Fruit fly (Drosophila melanogaster): ENCODE results near the gene CG33303.

The CG33303 gene

dm6 chr2L:10387869-10388726 is 12.5 kb upstream of the CG33303 start, which contains the start of gene da (continued):
- TF ChIP-seq CG9215 (GFP tag; IDR thresholded peaks at IDR 0.05) (no peak), CG6689 (GFP tag; IDR thresholded peaks at IDR 0.05) (peak; percentile 64), CG4730 (GFP tag; IDR thresholded peaks at IDR 0.05) (no peak), Lhr (GFP tag; optimal IDR thresholded peaks at IDR 0.05) (peak; percentile 23), Sox100B (GFP tag; optimal IDR thresholded peaks at IDR 0.05) (peak; percentile 51), Gsc (GFP tag; IDR thresholded peaks at IDR 0.05) (no peak), Dfd (GFP tag; optimal IDR thresholded peaks at IDR 0.05) (peak in 1 of 2 experiments; percentile 43), CG30431 (GFP tag; optimal IDR thresholded peaks at IDR 0.05) (no peak), CTCF (GFP tag; optimal IDR thresholded peaks at IDR 0.05) (no peak), pho (GFP tag; optimal IDR thresholded peaks at IDR 0.05) (peak; percentile 73), ap (GFP tag; IDR thresholded peaks at IDR 0.05) (no peak), CG12942 (GFP tag; optimal IDR thresholded peaks at IDR 0.05) (peak; percentile 22), CG11560 (tag; IDR thresholded peaks at IDR 0.05) (no peak), B-H1 (GFP tag; IDR thresholded peaks at IDR 0.05) (peak; percentile 15; the same call in 1 of the 3 replicates), amos (GFP tag; IDR thresholded peaks at IDR 0.05; ENCODE audit: partially characterized antibody) (peak; percentile 66; the same call in 1 of the 2 replicates), trh (GFP tag; optimal IDR thresholded peaks at IDR 0.05) (no peak), CG4820 (GFP tag; optimal IDR thresholded peaks at IDR 0.05) (peak; percentile 35), E2f1 (GFP tag; IDR thresholded peaks at IDR 0.05) (peak; percentile 50; the same call in 1 of the 2 replicates), Xrp1 (GFP tag; IDR thresholded peaks at IDR 0.05) (peak; percentile 63), sc (optimal IDR thresholded peaks at IDR 0.05) (no peak), sc (GFP tag; optimal IDR thresholded peaks at IDR 0.05) (no peak), Dp (GFP tag; optimal IDR thresholded peaks at IDR 0.05) (peak; percentile 14), Deaf1 (tag; optimal IDR thresholded peaks at IDR 0.05) (peak; percentile 98), Nf-YB (GFP tag; optimal IDR thresholded peaks at IDR 0.05) (peak; percentile 38), MTF-1 (GFP tag; optimal IDR thresholded peaks at IDR 0.05; ENCODE audit: borderline replicate concordance) (no peak), rib (GFP tag; IDR thresholded peaks at IDR 0.05) (peak; percentile 45), hkb (optimal IDR thresholded peaks at IDR 0.05) (no peak), hkb (GFP tag; IDR thresholded peaks at IDR 0.05) (peak; percentile 54), ab (GFP tag; optimal IDR thresholded peaks at IDR 0.05) (no peak), fd102C (GFP tag; optimal IDR thresholded peaks at IDR 0.05) (no peak), org-1 (GFP tag; optimal IDR thresholded peaks at IDR 0.05) (no peak), Hr51 (GFP tag; optimal IDR thresholded peaks at IDR 0.05) (peak; percentile 39 to 46), so (GFP tag; IDR thresholded peaks at IDR 0.05) (no peak), Sin3A (optimal IDR thresholded peaks at IDR 0.05) (no peak), slou (GFP tag; optimal IDR thresholded peaks at IDR 0.05) (no peak), CG13894 (tag; optimal IDR thresholded peaks at IDR 0.05) (peak; percentile 53), CG2889 (GFP tag; IDR thresholded peaks at IDR 0.05) (no peak), MBD-R2 (GFP tag; IDR thresholded peaks at IDR 0.05) (peak; percentile 61), CG17829 (tag; optimal IDR thresholded peaks at IDR 0.05) (peak; percentile 76), CG7987 (GFP tag; optimal IDR thresholded peaks at IDR 0.05) (peak; percentile 45), CG4617 (GFP tag; optimal IDR thresholded peaks at IDR 0.05; ENCODE audit: borderline replicate concordance) (peak; percentile 49), pb (GFP tag; optimal IDR thresholded peaks at IDR 0.05) (no peak), CG2202 (tag; optimal IDR thresholded peaks at IDR 0.05) (no peak), Taf1 (GFP tag; IDR thresholded peaks at IDR 0.05) (no peak), CG32532 (GFP tag; IDR thresholded peaks at IDR 0.05) (peak; percentile 66), CG7372 (GFP tag; IDR thresholded peaks at IDR 0.05) (0 out of 2 replicates have a peak, but pooled peaks have one; percentile 29), NC2α (GFP tag; optimal IDR thresholded peaks at IDR 0.05) (no peak), CG13123 (GFP tag; optimal IDR thresholded peaks at IDR 0.05) (peak; percentile 51), CG15514 (GFP tag; optimal IDR thresholded peaks at IDR 0.05) (peak; percentile 81), CG1602 (GFP tag; optimal IDR thresholded peaks at IDR 0.05) (peak; percentile 36), CG12299 (tag; optimal IDR thresholded peaks at IDR 0.05) (no peak)

All from whole organism, embryonic.